Worm (Caenorhabditis elegans) whole organism, L1 larva: Measurements from ENCODE around the gene clec-8.

Experiments used
- blmp-1 ChIP-seq: fragments of 150-350 bp; optimal IDR thresholded peaks from 2 replicates; lab custom pipeline; 2014; ENCODE audit warnings: missing biosample characterization, missing genetic modification characterization
- lin-35 ChIP-seq, 2 experiments: fragments of 150-350 bp; optimal IDR thresholded peaks; 2 replicates each; lab custom pipeline; 2014; ENCODE audit warnings: missing biosample characterization in 2 of 2, missing genetic modification characterization in 2 of 2, missing genetic modification reagents in 2 of 2
- lin-39 ChIP-seq: fragments of 150-350 bp; optimal IDR thresholded peaks from 2 replicates; lab custom pipeline; 2014; ENCODE audit warnings: missing biosample characterization, missing genetic modification reagents, missing genetic modification characterization
- pqm-1 ChIP-seq: sonication (generic microtip); optimal IDR thresholded peaks from 3 replicates; lab custom pipeline; 2017; ENCODE audit warnings: missing biosample characterization, missing genetic modification characterization

ce11 chrII:12577754-12578153 is at the start of gene clec-8:
- TF ChIP-seq blmp-1 (tag; lab: Kevin White, UChicago), result no peak
- TF ChIP-seq lin-39 (tag; lab: Kevin White, UChicago), result no peak
- no peak for TF ChIP-seq pqm-1 (tag; lab: Kevin White, UChicago)
- no peak for TF ChIP-seq lin-35 (GFP tag; optimal IDR thresholded peaks at IDR 0.05; lab: Kevin White, UChicago)
